Fruit fly (Drosophila melanogaster) whole organism, pupa: ENCODE measurements around the gene Reepl1.

ENCODE experiments used
- CG10348 ChIP-seq: fragments of 200-800 bp; sonication (Bioruptor generic); IDR thresholded peaks from 2 replicates; pipeline ENCODE4 v1.3.6; 2022; ENCODE audit warnings: missing biosample characterization, missing genetic modification characterization
- CG12605 ChIP-seq: fragments of 200-800 bp; sonication (Bioruptor generic); IDR thresholded peaks from 2 replicates; pipeline ENCODE4 v1.3.6; 2022; ENCODE audit warnings: missing biosample characterization, missing genetic modification characterization
- CG13204 ChIP-seq: fragments of 200-800 bp; sonication (Bioruptor generic); optimal IDR thresholded peaks from 2 replicates; lab custom pipeline; 2018; ENCODE audit warnings: missing biosample characterization, mild to moderate bottlenecking, missing genetic modification characterization, moderate library complexity
- CG14655 ChIP-seq: fragments of 200-800 bp; sonication (Bioruptor generic); optimal IDR thresholded peaks from 3 replicates; lab custom pipeline; 2017; ENCODE audit warnings: mild to moderate bottlenecking, missing biosample characterization, missing genetic modification reagents, missing genetic modification characterization
- CG15710 ChIP-seq: fragments of 200-800 bp; sonication (Bioruptor generic); optimal IDR thresholded peaks from 2 replicates; lab custom pipeline; 2018; ENCODE audit warnings: missing biosample characterization, mild to moderate bottlenecking, missing genetic modification characterization, moderate library complexity
- CG17806 ChIP-seq: fragments of 200-800 bp; sonication (Bioruptor generic); optimal IDR thresholded peaks from 2 replicates; lab custom pipeline; 2018; ENCODE audit warnings: missing biosample characterization, mild to moderate bottlenecking, missing genetic modification characterization, moderate library complexity
- CG32121 ChIP-seq: fragments of 200-800 bp; sonication (Bioruptor generic); IDR thresholded peaks from 2 replicates; pipeline ENCODE4 v1.3.6; 2022; ENCODE audit warnings: missing biosample characterization, missing genetic modification characterization
- CG34367 ChIP-seq: fragments of 200-800 bp; sonication (Bioruptor generic); optimal IDR thresholded peaks from 2 replicates; lab custom pipeline; 2018; ENCODE audit warnings: missing biosample characterization, mild to moderate bottlenecking, missing genetic modification characterization
- CG4496 ChIP-seq: fragments of 200-800 bp; sonication (Bioruptor generic); IDR thresholded peaks from 3 replicates; pipeline ENCODE4 v1.3.6; 2022; ENCODE audit warnings: missing biosample characterization, missing genetic modification characterization
- CG8159 ChIP-seq: fragments of 200-800 bp; sonication (Bioruptor generic); optimal IDR thresholded peaks from 3 replicates; lab custom pipeline; 2018; ENCODE audit warnings: missing biosample characterization, mild to moderate bottlenecking, missing genetic modification characterization, moderate library complexity
- CG8301 ChIP-seq: fragments of 200-800 bp; sonication (Bioruptor generic); optimal IDR thresholded peaks from 2 replicates; lab custom pipeline; 2018; ENCODE audit warnings: missing biosample characterization, mild to moderate bottlenecking, missing genetic modification characterization
- CG9948 ChIP-seq: fragments of 200-800 bp; sonication (Bioruptor generic); optimal IDR thresholded peaks from 2 replicates; lab custom pipeline; 2018; ENCODE audit warnings: missing biosample characterization, mild to moderate bottlenecking, missing genetic modification characterization, moderate library complexity
- D1 ChIP-seq: fragments of 200-800 bp; sonication (Bioruptor generic); optimal IDR thresholded peaks from 2 replicates; lab custom pipeline; 2018; ENCODE audit warnings: missing biosample characterization, mild to moderate bottlenecking, missing genetic modification characterization, moderate library complexity
- EcR ChIP-seq: fragments of 200-800 bp; sonication (Bioruptor generic); optimal IDR thresholded peaks from 3 replicates; lab custom pipeline; 2019; ENCODE audit warnings: missing biosample characterization, missing genetic modification characterization, mild to moderate bottlenecking, moderate library complexity, missing genetic modification reagents
- Ets98B ChIP-seq: fragments of 200-800 bp; sonication (Bioruptor generic); IDR thresholded peaks from 2 replicates; pipeline ENCODE4 v1.3.6; 2022; ENCODE audit warnings: missing biosample characterization, missing genetic modification characterization
- Pif1A ChIP-seq: fragments of 200-800 bp; sonication (Bioruptor generic); optimal IDR thresholded peaks from 3 replicates; lab custom pipeline; 2016; ENCODE audit warnings: missing biosample characterization, missing genetic modification characterization
- Pif1B ChIP-seq: fragments of 200-800 bp; sonication (Bioruptor generic); optimal IDR thresholded peaks from 3 replicates; lab custom pipeline; 2016; ENCODE audit warnings: missing biosample characterization, missing genetic modification characterization
- Snoo ChIP-seq: fragments of 200-800 bp; sonication (Bioruptor generic); optimal IDR thresholded peaks from 3 replicates; lab custom pipeline; 2017; ENCODE audit warnings: missing biosample characterization, mild to moderate bottlenecking, missing genetic modification characterization, inconsistent platforms
- fd96Ca ChIP-seq: fragments of 200-800 bp; sonication (Bioruptor generic); IDR thresholded peaks from 3 replicates; pipeline ENCODE4 v1.3.6; 2022; ENCODE audit warnings: missing biosample characterization, missing genetic modification characterization
- gl ChIP-seq: fragments of 200-800 bp; sonication (Bioruptor generic); optimal IDR thresholded peaks from 2 replicates; lab custom pipeline; 2018; ENCODE audit warnings: missing biosample characterization, mild to moderate bottlenecking, missing genetic modification characterization
- rn ChIP-seq: fragments of 200-800 bp; sonication (Bioruptor generic); IDR thresholded peaks from 2 replicates; pipeline ENCODE4 v1.3.6; 2022; ENCODE audit warnings: missing biosample characterization, missing genetic modification characterization

Gene Reepl1

DNA sequence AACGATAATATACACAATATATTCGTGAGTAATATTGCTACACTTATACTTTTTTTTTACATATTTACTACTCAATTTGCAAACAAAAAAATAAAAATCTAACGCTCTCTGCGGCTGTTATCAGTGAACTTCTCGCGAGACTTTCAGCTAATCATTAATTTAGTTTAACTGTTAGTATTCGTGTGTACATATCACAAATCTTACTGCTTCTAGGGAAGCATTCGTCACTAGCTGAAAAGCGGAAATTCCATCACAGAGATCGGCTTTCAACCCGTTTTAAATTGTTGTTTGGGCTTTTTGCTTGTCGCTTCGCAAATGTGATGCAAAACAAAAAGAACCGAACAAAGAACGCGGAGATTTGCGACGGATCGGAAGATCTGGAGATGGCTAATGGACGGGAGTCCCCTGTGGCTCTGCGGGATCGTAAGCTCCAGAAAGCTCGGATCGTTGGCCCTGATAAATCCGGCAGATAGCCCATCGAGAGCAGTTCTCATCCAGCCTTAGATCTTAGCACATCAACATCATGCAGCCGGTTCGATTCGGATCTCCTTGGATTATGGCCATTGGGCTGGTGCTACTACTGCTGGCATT, 11.0 kb upstream of the Reepl1 start, which contains the start of gene PGRP-SA:
PGRP-SA (plus strand) TSS at position 194 of the 591 bp plus-strand sequence.
- no peak; the same call in 1 of the 2 replicates for TF ChIP-seq Ets98B (GFP tag; lab: Robert Waterston, UW)
- TF ChIP-seq CG4496 (GFP tag; lab: Robert Waterston, UW) = 0 out of 3 replicates have a peak, but pooled peaks have one; percentile 12

DNA sequence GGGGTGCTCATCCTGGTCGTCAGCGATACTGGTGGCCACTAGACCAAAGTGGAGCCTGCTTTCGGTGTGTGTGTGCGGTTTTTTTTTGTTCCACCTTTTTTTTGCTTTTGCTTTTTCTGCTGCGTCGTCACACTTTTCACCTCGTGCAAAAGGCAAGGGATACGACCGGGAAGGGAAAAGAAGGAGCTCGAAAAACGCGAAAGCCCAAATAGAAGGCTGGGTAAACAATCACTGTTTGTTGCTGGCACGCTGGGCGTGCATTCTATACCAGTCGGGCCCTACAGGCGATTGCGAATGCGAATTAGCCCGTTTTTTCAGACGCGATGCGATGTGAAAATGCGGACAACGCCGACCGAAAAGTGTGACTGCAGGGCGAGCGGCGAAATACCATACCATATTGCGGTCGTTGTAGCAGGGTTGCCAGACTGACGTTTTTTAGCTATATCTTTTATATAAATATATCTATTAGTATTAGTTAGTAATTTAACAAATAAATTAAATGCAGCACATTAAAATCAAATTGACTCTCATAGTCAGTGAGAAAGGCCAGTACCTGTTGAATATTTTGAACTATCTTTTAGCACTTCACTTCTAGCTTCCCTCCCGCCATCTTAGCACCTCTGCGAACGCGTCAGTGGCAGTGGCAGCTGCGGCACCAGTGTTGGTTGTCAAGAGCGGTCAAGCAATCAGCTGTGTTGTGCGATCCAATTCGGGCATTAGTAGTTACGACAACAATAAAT, 2.4 kb upstream of the Reepl1 start, which contains the start of the genes Polr2A and CG11699:
Polr2A (minus strand) TSS at position 371 of the 740 bp plus-strand sequence.
CG11699 (plus strand) TSS at position 666 of the 740 bp plus-strand sequence.
- TF ChIP-seq gl (tag; lab: Kevin White, UChicago) (peak; percentile 16), CG12605 (peak; percentile 52), CG10348 (GFP tag; lab: Robert Waterston, UW) (no peak), CG34367 (no peak), Pif1A (GFP tag; lab: Kevin White, UChicago) (no peak), EcR (GFP tag; lab: Kevin White, UChicago) (peak; percentile 13), CG15710 (peak; percentile 34), CG4496 (GFP tag; lab: Robert Waterston, UW) (peak; percentile 35; the same call in 1 of the 3 replicates), Snoo (tag; lab: Kevin White, UChicago) (peak; percentile 30), D1 (tag; lab: Kevin White, UChicago) (no peak), CG8159 (tag; lab: Kevin White, UChicago) (peak; percentile 29), CG8301 (peak; percentile 28), rn (no peak)

DNA sequence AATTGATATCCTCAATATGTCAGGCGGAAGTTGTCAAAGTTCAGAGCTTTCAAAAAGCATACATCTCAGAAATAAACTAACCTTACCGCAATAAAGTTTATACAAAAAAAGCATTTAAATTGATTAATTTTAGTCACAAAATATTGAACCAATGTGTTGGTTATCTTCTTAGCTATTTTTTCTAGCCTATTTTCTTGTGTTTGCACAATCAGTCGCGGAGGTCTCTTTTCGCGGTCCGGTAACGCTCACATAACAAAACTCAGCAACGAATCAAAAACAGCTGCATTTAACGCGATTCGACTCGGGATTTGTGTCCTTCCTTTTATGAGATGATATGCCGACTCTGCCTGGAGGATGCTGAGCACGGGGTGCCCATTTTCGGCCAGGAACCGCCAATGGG, 1.0 kb downstream of the Reepl1 start, which contains the start of gene CG11696:
CG11696 (plus strand) TSS at position 203 of the 400 bp plus-strand sequence.
- TF ChIP-seq CG8159 (tag; lab: Kevin White, UChicago) (no peak), Ets98B (GFP tag; lab: Robert Waterston, UW) (no peak)

DNA sequence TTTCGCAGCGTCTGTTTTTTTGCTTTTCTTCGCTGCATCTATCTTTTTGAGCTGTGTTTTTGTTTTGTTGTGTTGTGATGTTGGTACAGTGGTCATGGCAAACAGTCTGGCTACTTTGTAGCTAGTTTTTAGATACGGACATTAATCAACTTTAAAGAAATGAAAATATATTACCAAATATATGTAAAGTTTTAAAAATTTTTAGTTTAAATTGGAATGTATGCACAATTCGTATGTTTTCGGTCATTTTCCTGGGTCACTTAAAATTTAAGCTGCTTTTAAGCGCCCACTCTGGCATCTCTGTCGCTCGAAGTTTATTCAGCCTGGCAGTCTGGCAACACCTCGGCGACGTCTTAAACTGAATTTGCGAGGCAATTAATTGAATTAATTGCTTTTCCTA, 4.0 kb downstream of the Reepl1 start, which contains the start of gene CG11695:
CG11695 (plus strand) TSS at position 344 of the 400 bp plus-strand sequence.
- TF ChIP-seq CG8301 = peak; percentile 58
- peak; percentile 27; the same call in 1 of the 2 replicates for TF ChIP-seq CG12605
- peak; percentile 2 for TF ChIP-seq EcR (GFP tag; lab: Kevin White, UChicago)
- TF ChIP-seq CG17806 (tag; lab: Kevin White, UChicago) = peak; percentile 49
- TF ChIP-seq CG14655 (GFP tag; lab: Kevin White, UChicago) = no peak
- peak; percentile 77; the same call in 2 of the 3 replicates for TF ChIP-seq CG4496 (GFP tag; lab: Robert Waterston, UW)
- TF ChIP-seq CG15710 = peak; percentile 78
- TF ChIP-seq CG32121 = peak; percentile 41; the same call in 1 of the 2 replicates
- peak; percentile 58 for TF ChIP-seq CG34367
- TF ChIP-seq Ets98B (GFP tag; lab: Robert Waterston, UW) = peak; percentile 49
- no peak for TF ChIP-seq Pif1B (GFP tag; lab: Kevin White, UChicago)
- TF ChIP-seq CG13204 (GFP tag; lab: Kevin White, UChicago) = no peak
- peak; percentile 47; the same call in 1 of the 3 replicates for TF ChIP-seq fd96Ca (GFP tag; lab: Robert Waterston, UW)
- 0 out of 2 replicates have a peak, but pooled peaks have one; percentile 9 for TF ChIP-seq rn
- peak; percentile 59 for TF ChIP-seq Snoo (tag; lab: Kevin White, UChicago)
- TF ChIP-seq CG10348 (GFP tag; lab: Robert Waterston, UW) = 0 out of 2 replicates have a peak, but pooled peaks have one; percentile 23
- no peak for TF ChIP-seq D1 (tag; lab: Kevin White, UChicago)
- TF ChIP-seq CG9948 (tag; lab: Kevin White, UChicago) = peak; percentile 51
- no peak for TF ChIP-seq Pif1A (GFP tag; lab: Kevin White, UChicago)
- peak; percentile 74 for TF ChIP-seq CG8159 (tag; lab: Kevin White, UChicago)
- TF ChIP-seq gl (tag; lab: Kevin White, UChicago) = peak; percentile 55

DNA sequence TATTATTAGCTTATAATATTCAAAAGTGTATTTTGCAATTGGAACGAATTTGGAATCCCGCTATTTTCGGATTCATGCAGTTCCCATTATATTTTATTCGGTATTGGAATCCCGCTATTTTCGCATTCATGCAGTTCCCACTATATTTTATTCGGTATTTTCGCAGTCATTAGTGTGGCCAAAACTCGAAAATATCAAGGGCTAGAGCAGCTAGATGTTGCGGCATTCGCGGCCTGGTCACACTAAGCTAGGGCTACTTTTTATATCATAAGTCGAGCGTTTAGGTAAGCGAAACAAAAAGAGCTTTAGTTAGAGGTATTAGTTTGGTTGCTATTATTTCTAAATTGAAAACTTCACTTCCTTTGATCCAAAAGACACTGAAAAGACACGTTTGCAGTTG, 6.3 kb downstream of the Reepl1 start:
- TF ChIP-seq Pif1B (GFP tag; lab: Kevin White, UChicago) = no peak
- no peak for TF ChIP-seq Ets98B (GFP tag; lab: Robert Waterston, UW)
- no peak for TF ChIP-seq gl (tag; lab: Kevin White, UChicago)
- TF ChIP-seq CG4496 (GFP tag; lab: Robert Waterston, UW) = no peak
- TF ChIP-seq CG8159 (tag; lab: Kevin White, UChicago) = no peak
- no peak for TF ChIP-seq CG8301
- TF ChIP-seq CG14655 (GFP tag; lab: Kevin White, UChicago) = no peak
- TF ChIP-seq CG34367 = no peak
- no peak for TF ChIP-seq fd96Ca (GFP tag; lab: Robert Waterston, UW)
- no peak for TF ChIP-seq CG15710
- no peak for TF ChIP-seq EcR (GFP tag; lab: Kevin White, UChicago)
- TF ChIP-seq CG10348 (GFP tag; lab: Robert Waterston, UW) = no peak
- TF ChIP-seq CG9948 (tag; lab: Kevin White, UChicago) = no peak
- no peak for TF ChIP-seq CG13204 (GFP tag; lab: Kevin White, UChicago)
